Worm (Caenorhabditis elegans): ENCODE results near the gene F56D6.19.

The F56D6.19 gene

ce11 chrIV:3914462-3914861, at the start of gene F56D6.19:
Gene F56D6.19 (plus strand): TSS chrIV:3914762.
- TF ChIP-seq nhr-48 (tag; optimal IDR thresholded peaks at IDR 0.05) (no peak), F44E2.7 (GFP tag; IDR thresholded peaks at IDR 0.05) (no peak), ceh-28 (tag; optimal IDR thresholded peaks at IDR 0.05) (no peak), vab-7 (GFP tag; IDR thresholded peaks at IDR 0.05) (no peak), hif-1 (tag; optimal IDR thresholded peaks at IDR 0.05) (no peak), saeg-2 (GFP tag; IDR thresholded peaks at IDR 0.05) (no peak), ceh-82 (tag; optimal IDR thresholded peaks at IDR 0.05) (no peak), ceh-32 (tag; optimal IDR thresholded peaks at IDR 0.05; ENCODE audit: poor library complexity) (no peak), tra-1 (GFP tag; IDR thresholded peaks at IDR 0.05) (no peak), lin-15B (tag; optimal IDR thresholded peaks at IDR 0.05) (no peak), pqm-1 (tag; optimal IDR thresholded peaks at IDR 0.05) (no peak), hmg-1.1 (GFP tag; IDR thresholded peaks at IDR 0.05) (no peak), madf-5 (GFP tag; IDR thresholded peaks at IDR 0.05) (no peak)

- no peak for TF ChIP-seq nhr-42 (GFP tag; IDR thresholded peaks at IDR 0.05)
- TF ChIP-seq ceh-82 (tag; optimal IDR thresholded peaks at IDR 0.05): no peak
- TF ChIP-seq aha-1 (tag): peak; percentile 0
- TF ChIP-seq egl-43 (GFP tag; IDR thresholded peaks at IDR 0.05): no peak
- no peak for TF ChIP-seq snpc-1.2 (GFP tag; IDR thresholded peaks at IDR 0.05)
These were observed 49.6 kb upstream of the F56D6.19 start, which contains the start of gene aat-8 for ce11 chrIV:3864944-3865343. Gene aat-8 (minus strand): TSS chrIV:3865044.

ce11 chrIV:3866018-3866417, 48.5 kb upstream of the F56D6.19 start:
- TF ChIP-seq daf-16 (GFP tag; optimal IDR thresholded peaks at IDR 0.05): no peak
- peak; percentile 36 for TF ChIP-seq daf-16 (tag; optimal IDR thresholded peaks at IDR 0.05)
- peak; percentile 49 for TF ChIP-seq nhr-28 (tag; optimal IDR thresholded peaks at IDR 0.05)
- peak; percentile 24; the same call in 1 of the 2 replicates for TF ChIP-seq dmd-6 (GFP tag; IDR thresholded peaks at IDR 0.05)
- no peak for TF ChIP-seq F49E8.2 (tag; optimal IDR thresholded peaks at IDR 0.05; ENCODE audit: borderline replicate concordance)
- no peak for TF ChIP-seq gei-8 (GFP tag; optimal IDR thresholded peaks at IDR 0.05)
- peak; percentile 50 for TF ChIP-seq hlh-11 (tag; optimal IDR thresholded peaks at IDR 0.05)
- peak; percentile 12 for TF ChIP-seq hlh-30 (tag; optimal IDR thresholded peaks at IDR 0.05; ENCODE audit: insufficient read depth)

- TF ChIP-seq nhr-237 (tag; optimal IDR thresholded peaks at IDR 0.05) (no peak), aha-1 (tag) (peak; percentile 54), unc-62 (GFP tag; optimal IDR thresholded peaks at IDR 0.05 in 1 of 2) (peak in 1 of 2 experiments; percentile 36), unc-62 (tag; optimal IDR thresholded peaks at IDR 0.05) (no peak)
These were observed 47.3 kb upstream of the F56D6.19 start, which contains the start of gene F37C4.4 for ce11 chrIV:3867252-3867651. Gene F37C4.4 (plus strand): TSS chrIV:3867309.

- TF ChIP-seq dmd-9 (GFP tag; IDR thresholded peaks at IDR 0.05) (no peak), tag-97 (GFP tag; IDR thresholded peaks at IDR 0.05) (no peak), madf-9 (GFP tag; conservative IDR thresholded peaks at IDR 0.05) (no peak), nhr-28 (tag; optimal IDR thresholded peaks at IDR 0.05) (no peak), cey-2 (tag; optimal IDR thresholded peaks at IDR 0.05; ENCODE audit: borderline replicate concordance, insufficient read depth) (no peak), nhr-25 (tag; optimal IDR thresholded peaks at IDR 0.05; ENCODE audit: borderline replicate concordance, insufficient read depth) (no peak), T26A8.4 (GFP tag; IDR thresholded peaks at IDR 0.05) (no peak), mdt-29 (GFP tag; IDR thresholded peaks at IDR 0.05) (no peak), madf-5 (GFP tag; IDR thresholded peaks at IDR 0.05) (no peak), ctbp-1 (GFP tag; IDR thresholded peaks at IDR 0.05) (no peak), lim-7 (GFP tag; IDR thresholded peaks at IDR 0.05) (no peak), gei-8 (GFP tag; optimal IDR thresholded peaks at IDR 0.05) (no peak), ztf-7 (tag; optimal IDR thresholded peaks at IDR 0.05) (no peak), ama-1 (optimal IDR thresholded peaks at IDR 0.05) (no peak), nhr-76 (tag; optimal IDR thresholded peaks at IDR 0.05) (no peak), daf-8 (GFP tag; IDR thresholded peaks at IDR 0.05) (no peak), snpc-1.2 (GFP tag; IDR thresholded peaks at IDR 0.05) (no peak), lin-13 (GFP tag; optimal IDR thresholded peaks at IDR 0.05) (no peak), ceh-20 (GFP tag; IDR thresholded peaks at IDR 0.05) (no peak), F44E2.7 (GFP tag; IDR thresholded peaks at IDR 0.05) (no peak)
These were observed 44.7 kb upstream of the F56D6.19 start for ce11 chrIV:3869875-3870274.

All from whole organism, L4 larva.